Worm (Caenorhabditis elegans) whole organism, early embryonic: Measurements from ENCODE around the gene C34F6.9.

ENCODE experiments used
- B0310.2 ChIP-seq: sonication (generic microtip); optimal IDR thresholded peaks from 2 replicates; lab custom pipeline; 2016; ENCODE audit warnings: mild to moderate bottlenecking, missing genetic modification characterization, missing compliant biosample characterization
- F13C5.2 ChIP-seq: sonication (generic microtip); optimal IDR thresholded peaks from 2 replicates; lab custom pipeline; 2017; ENCODE audit warnings: mild to moderate bottlenecking, missing genetic modification characterization, inconsistent platforms, missing compliant biosample characterization
- aly-1 ChIP-seq: sonication (generic microtip); optimal IDR thresholded peaks from 2 replicates; lab custom pipeline; 2016; ENCODE audit warnings: missing genetic modification characterization, missing compliant biosample characterization
- ama-1 ChIP-seq: fragments of 150-350 bp; optimal IDR thresholded peaks from 2 replicates; lab custom pipeline; 2014
- ceh-13 ChIP-seq: fragments of 200-800 bp; sonication (Bioruptor generic); optimal IDR thresholded peaks from 2 replicates; lab custom pipeline; 2018; ENCODE audit warnings: mild to moderate bottlenecking, missing genetic modification characterization, missing compliant biosample characterization
- ceh-36 ChIP-seq: sonication (generic microtip); optimal IDR thresholded peaks from 2 replicates; lab custom pipeline; 2016; ENCODE audit warnings: missing genetic modification characterization, inconsistent platforms, missing compliant biosample characterization
- ets-7 ChIP-seq: sonication (generic microtip); optimal IDR thresholded peaks from 2 replicates; lab custom pipeline; 2016; ENCODE audit warnings: missing genotype, missing genetic modification characterization, missing compliant biosample characterization
- flt-1 ChIP-seq: fragments of 200-800 bp; sonication (Bioruptor generic); IDR thresholded peaks from 2 replicates; pipeline ENCODE4 v1.3.6; 2022; ENCODE audit warnings: missing genetic modification characterization, missing compliant biosample characterization
- hmbx-1 ChIP-seq: sonication (generic microtip); optimal IDR thresholded peaks from 2 replicates; lab custom pipeline; 2016; ENCODE audit warnings: mild to moderate bottlenecking, missing genetic modification characterization, missing compliant biosample characterization
- hmg-4 ChIP-seq: fragments of 200-800 bp; sonication (Bioruptor generic); optimal IDR thresholded peaks from 2 replicates; lab custom pipeline; 2018; ENCODE audit warnings: mild to moderate bottlenecking, missing genetic modification characterization, missing compliant biosample characterization
- hnd-1 ChIP-seq: sonication (generic microtip); optimal IDR thresholded peaks from 2 replicates; lab custom pipeline; 2016; ENCODE audit warnings: missing genetic modification characterization, missing compliant biosample characterization
- pes-1 ChIP-seq: fragments of 200-800 bp; sonication (Bioruptor generic); IDR thresholded peaks from 2 replicates; pipeline ENCODE4 v1.3.6; 2022; ENCODE audit warnings: missing genetic modification reagents, missing genetic modification characterization, missing compliant biosample characterization
- scrt-1 ChIP-seq: fragments of 200-800 bp; sonication (Bioruptor generic); IDR thresholded peaks from 2 replicates; pipeline ENCODE4 v1.3.6; 2022; ENCODE audit warnings: missing genetic modification characterization, missing compliant biosample characterization
- sea-1 ChIP-seq: fragments of 200-800 bp; sonication (Bioruptor generic); conservative IDR thresholded peaks from 2 replicates; pipeline ENCODE4 v1.3.6; 2022; ENCODE audit warnings: missing genetic modification characterization, missing compliant biosample characterization
- tbx-11 ChIP-seq: fragments of 200-800 bp; sonication (Bioruptor generic); IDR thresholded peaks from 2 replicates; pipeline ENCODE4 v1.3.6; 2022; ENCODE audit warnings: missing genetic modification characterization, missing compliant biosample characterization
- tbx-37 ChIP-seq: fragments of 200-800 bp; sonication (Bioruptor generic); conservative IDR thresholded peaks from 2 replicates; pipeline ENCODE4 v1.3.6; 2022; ENCODE audit warnings: missing genetic modification reagents, missing genetic modification characterization, missing compliant biosample characterization
- tra-4 ChIP-seq: sonication (generic microtip); optimal IDR thresholded peaks from 2 replicates; lab custom pipeline; 2017; ENCODE audit warnings: missing genetic modification characterization, missing compliant biosample characterization

The C34F6.9 gene

DNA sequence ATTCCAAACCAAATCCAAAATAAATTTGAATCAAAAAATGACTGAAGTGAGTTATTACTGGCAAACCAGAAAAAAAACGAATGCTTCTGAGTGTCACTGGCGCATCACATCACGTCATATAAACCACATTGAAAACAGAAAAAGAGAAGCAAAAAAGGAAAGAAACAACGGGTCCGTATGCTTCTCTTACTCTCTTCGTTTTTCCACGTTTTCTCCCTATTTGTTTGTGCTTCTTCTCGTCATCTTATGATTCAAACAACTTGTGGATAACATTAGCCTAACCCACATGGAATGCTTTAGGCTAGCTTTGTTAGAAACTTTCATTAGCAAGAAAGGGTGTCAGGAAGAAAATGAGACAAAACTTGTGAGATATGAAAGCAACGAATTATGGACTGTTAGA lies 19.0 kb upstream of the C34F6.9 start:
- TF ChIP-seq hmbx-1 (tag; lab: Kevin White, UChicago) (no peak), ceh-13 (GFP tag; lab: Kevin White, UChicago) (no peak)

DNA sequence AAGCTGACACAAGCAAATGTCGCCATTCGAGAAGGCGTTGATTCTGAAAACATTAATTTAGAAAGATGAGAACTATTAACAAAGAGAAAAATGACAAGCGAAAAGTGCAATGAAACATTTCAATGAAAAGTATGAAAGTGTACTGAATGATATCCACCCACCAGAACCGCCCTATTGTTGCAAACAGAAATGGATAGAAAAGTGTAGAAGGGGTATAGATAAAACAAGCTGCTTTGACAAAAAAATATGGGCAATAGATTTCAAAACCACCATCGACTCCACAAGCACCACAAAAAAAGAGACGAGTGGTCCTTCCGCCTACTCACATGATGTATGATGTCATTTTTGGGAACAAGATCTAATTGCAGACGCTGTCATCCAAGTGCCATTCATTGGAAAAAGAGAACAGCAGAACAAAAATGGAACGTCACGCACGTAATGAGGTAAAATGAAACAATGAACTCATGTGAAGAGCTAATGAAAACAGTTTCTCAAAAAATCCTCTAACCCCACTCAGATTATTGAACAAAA lies 18.2 kb upstream of the C34F6.9 start, which contains the start of gene C34F6.10:
Gene C34F6.10, minus strand, starts transcription at position 51 of the 531 bp plus-strand sequence.
- TF ChIP-seq aly-1 (tag; lab: Kevin White, UChicago) = no peak
- no peak for TF ChIP-seq hnd-1 (tag; lab: Kevin White, UChicago)
- TF ChIP-seq F13C5.2 (tag; lab: Kevin White, UChicago) = no peak
- no peak for TF ChIP-seq flt-1 (GFP tag; lab: Robert Waterston, UW)

DNA sequence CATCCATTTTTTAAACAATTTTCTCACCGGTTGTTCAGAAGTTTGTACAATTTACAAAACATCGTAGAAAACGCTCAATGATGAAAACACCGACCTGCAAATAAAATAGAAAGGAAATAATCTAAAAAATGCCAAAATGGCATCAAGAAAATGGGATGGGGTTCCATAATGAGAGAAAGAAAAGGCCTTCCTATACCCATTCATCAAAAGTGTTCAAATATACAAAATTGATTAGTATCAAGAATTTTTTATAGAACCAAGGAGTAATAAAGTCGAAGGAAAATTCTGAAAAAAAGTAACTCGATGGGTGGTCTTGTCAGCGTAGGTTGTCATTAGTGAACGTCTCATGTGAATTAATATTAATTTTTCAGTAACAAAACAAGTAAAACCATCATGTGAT lies 4.1 kb upstream of the C34F6.9 start, which contains the start of gene C34F6.12:
Gene C34F6.12, minus strand, starts transcription at position 101 of the 400 bp plus-strand sequence.
- TF ChIP-seq F13C5.2 (tag; lab: Kevin White, UChicago) (no peak), ceh-36 (tag; lab: Kevin White, UChicago) (no peak), tbx-37 (GFP tag; lab: Robert Waterston, UW) (no peak), ceh-13 (GFP tag; lab: Kevin White, UChicago) (no peak), scrt-1 (GFP tag; lab: Robert Waterston, UW) (no peak), hmbx-1 (tag; lab: Kevin White, UChicago) (no peak), hmg-4 (GFP tag; lab: Kevin White, UChicago) (no peak), B0310.2 (tag; lab: Kevin White, UChicago) (no peak), flt-1 (GFP tag; lab: Robert Waterston, UW) (no peak), ets-7 (tag; lab: Kevin White, UChicago) (no peak), ama-1 (lab: Kevin White, UChicago) (no peak), hnd-1 (tag; lab: Kevin White, UChicago) (no peak)

DNA sequence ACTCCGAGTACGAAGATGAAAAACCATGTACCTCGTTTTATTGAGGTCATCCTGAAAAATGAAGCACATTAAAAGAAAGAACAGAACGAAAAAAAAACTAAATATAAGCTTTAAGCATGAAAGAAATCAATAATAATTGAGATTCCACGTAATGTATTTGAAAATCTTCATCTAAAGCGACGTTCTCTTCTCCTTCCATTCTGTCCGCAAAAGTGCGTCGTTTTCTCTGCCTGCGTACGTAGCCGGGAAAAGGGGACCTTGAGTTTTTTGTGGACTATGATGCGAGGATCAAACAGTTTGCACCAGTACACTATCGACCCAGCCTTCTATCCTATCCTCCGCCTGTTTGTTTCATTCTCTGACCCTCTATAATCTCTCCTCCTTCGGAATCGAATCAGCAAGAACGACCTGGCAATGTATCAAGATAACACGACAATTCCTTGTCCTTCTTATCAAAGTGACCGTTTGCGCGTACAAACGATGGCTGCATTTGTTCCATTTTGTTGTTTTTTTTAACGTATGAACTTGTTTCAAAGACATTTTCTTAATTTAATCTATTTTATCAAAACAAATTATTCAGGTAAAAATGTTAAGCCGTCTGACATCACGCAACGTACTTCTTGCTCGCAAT lies 6.9 kb downstream of the C34F6.9 start, which contains the start of the genes C34F6.7 and idh-2:
Gene C34F6.7, minus strand, starts transcription at position 51 of the 631 bp plus-strand sequence.
Gene idh-2, plus strand, starts transcription at position 581 of the 631 bp plus-strand sequence.
- TF ChIP-seq ama-1 (lab: Kevin White, UChicago) (no peak), B0310.2 (tag; lab: Kevin White, UChicago) (no peak), tra-4 (tag; lab: Kevin White, UChicago) (no peak), ceh-36 (tag; lab: Kevin White, UChicago) (no peak), sea-1 (GFP tag; lab: Robert Waterston, UW) (0 out of 2 replicates have a peak, but pooled peaks have one; percentile 14), tbx-11 (GFP tag; lab: Robert Waterston, UW) (no peak), hmg-4 (GFP tag; lab: Kevin White, UChicago) (peak; percentile 46), ceh-13 (GFP tag; lab: Kevin White, UChicago) (no peak), ets-7 (tag; lab: Kevin White, UChicago) (no peak), hmbx-1 (tag; lab: Kevin White, UChicago) (no peak), scrt-1 (GFP tag; lab: Robert Waterston, UW) (no peak)

DNA sequence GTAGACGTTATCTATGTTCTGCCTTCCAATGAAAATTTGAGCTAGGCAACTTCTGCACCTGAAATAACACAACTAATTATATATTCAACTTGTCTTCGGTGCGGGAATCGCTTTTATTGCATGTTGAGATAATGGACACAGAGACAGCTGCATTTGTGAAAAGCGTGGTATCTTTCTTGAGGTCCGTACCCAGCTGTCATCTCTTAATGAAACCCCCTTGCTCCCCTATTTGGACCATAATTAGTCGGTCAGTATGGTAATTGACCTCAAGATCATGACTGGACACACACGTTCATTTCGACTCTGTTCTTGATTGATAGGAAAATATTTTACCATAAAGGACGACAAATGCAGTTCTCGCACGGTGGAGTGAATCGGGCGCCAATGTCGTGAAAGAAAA lies 11.1 kb downstream of the C34F6.9 start:
- no peak for TF ChIP-seq ama-1 (lab: Kevin White, UChicago)
- no peak for TF ChIP-seq F13C5.2 (tag; lab: Kevin White, UChicago)
- TF ChIP-seq pes-1 (GFP tag; lab: Robert Waterston, UW) = no peak
- no peak for TF ChIP-seq ets-7 (tag; lab: Kevin White, UChicago)

DNA sequence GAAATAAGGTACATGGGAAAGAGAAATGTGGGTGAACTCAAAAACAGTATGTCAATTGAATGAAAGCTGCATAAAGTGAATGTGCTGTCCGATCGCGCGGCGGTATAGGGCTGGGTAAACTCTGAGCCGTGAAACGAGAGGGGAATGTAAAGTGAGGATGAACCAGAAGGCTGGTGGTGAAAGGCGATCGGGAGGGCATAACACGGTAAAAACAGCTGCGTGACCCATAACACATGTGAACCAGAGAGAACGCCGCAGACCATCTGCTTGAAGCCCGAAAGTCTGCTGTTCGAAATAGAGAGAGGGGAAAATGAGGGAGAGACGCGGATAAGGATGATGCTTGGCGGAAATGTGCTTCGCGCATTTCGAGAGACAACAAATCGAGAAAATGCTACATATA lies 12.0 kb downstream of the C34F6.9 start:
- TF ChIP-seq hmg-4 (GFP tag; lab: Kevin White, UChicago) = peak; percentile 63
- no peak for TF ChIP-seq B0310.2 (tag; lab: Kevin White, UChicago)

DNA sequence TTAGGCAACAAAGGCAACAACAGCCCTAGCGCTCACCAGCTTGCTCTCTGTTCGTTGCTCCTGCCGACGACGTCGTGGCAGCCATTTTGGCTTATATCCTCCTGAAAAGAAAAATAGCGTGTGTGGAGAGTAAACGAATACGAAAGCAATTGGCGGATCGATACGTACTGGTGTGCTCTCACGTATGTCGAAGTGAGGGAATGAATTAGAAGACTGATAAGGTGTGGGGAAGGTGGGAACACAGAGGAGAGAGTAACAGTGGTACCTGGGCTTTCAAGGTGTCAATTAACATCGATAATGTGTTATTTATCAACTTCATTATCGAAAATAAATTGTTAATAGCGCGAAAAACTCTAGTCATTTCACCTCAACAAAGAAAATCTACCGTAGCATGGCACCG lies 13.7 kb downstream of the C34F6.9 start, which contains the start of gene C34F6.5:
Gene C34F6.5, minus strand, starts transcription at position 101 of the 400 bp plus-strand sequence.
- no peak for TF ChIP-seq sea-1 (GFP tag; lab: Robert Waterston, UW)
- no peak for TF ChIP-seq tra-4 (tag; lab: Kevin White, UChicago)
- no peak for TF ChIP-seq F13C5.2 (tag; lab: Kevin White, UChicago)
- no peak for TF ChIP-seq ceh-36 (tag; lab: Kevin White, UChicago)
- no peak for TF ChIP-seq tbx-37 (GFP tag; lab: Robert Waterston, UW)
- no peak for TF ChIP-seq aly-1 (tag; lab: Kevin White, UChicago)
- no peak for TF ChIP-seq flt-1 (GFP tag; lab: Robert Waterston, UW)
- no peak for TF ChIP-seq hnd-1 (tag; lab: Kevin White, UChicago)
- no peak for TF ChIP-seq ceh-13 (GFP tag; lab: Kevin White, UChicago)
- no peak for TF ChIP-seq tbx-11 (GFP tag; lab: Robert Waterston, UW)
- no peak for TF ChIP-seq hmg-4 (GFP tag; lab: Kevin White, UChicago)
- TF ChIP-seq pes-1 (GFP tag; lab: Robert Waterston, UW) = no peak
- no peak for TF ChIP-seq hmbx-1 (tag; lab: Kevin White, UChicago)

DNA sequence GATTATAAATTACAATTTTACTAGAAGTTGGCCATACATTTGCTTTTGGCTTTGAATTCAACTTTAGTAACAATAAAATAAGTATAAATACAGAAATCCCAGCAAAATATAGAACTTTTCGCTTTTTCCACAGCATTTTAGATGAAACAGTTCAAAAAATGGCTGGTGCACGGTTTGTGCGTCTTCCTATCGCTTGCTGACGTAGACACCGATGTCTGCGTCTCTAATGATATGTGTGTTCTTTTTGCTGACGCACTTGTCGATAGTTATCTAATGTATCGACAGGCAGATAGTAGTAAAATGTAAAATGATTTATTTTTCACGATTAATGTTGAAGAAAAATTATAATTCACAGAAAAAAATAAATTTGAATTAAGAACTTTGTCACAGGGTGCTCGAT lies 15.5 kb downstream of the C34F6.9 start, which contains the start of gene hst-2:
Gene hst-2, minus strand, starts transcription at position 203 of the 400 bp plus-strand sequence.
- TF ChIP-seq ama-1 (lab: Kevin White, UChicago) (no peak), hnd-1 (tag; lab: Kevin White, UChicago) (no peak), F13C5.2 (tag; lab: Kevin White, UChicago) (peak; percentile 60), pes-1 (GFP tag; lab: Robert Waterston, UW) (0 out of 2 replicates have a peak, but pooled peaks have one; percentile 20), aly-1 (tag; lab: Kevin White, UChicago) (no peak), ets-7 (tag; lab: Kevin White, UChicago) (peak; percentile 18)
